Fruit fly (Drosophila melanogaster): ENCODE measurements around the gene ScsbetaA.
A peak's percentile ranks its signal among the peaks of the same experiment; 100 is the strongest.

The ScsbetaA gene

dm6 chr3R:8923774-8924369, 14.7 kb upstream of the ScsbetaA start (continued):
- TF ChIP-seq Sox100B (GFP tag; optimal IDR thresholded peaks at IDR 0.05): no peak
- TF ChIP-seq CG10147 (GFP tag; optimal IDR thresholded peaks at IDR 0.05): no peak
- TF ChIP-seq HmgD (GFP tag; optimal IDR thresholded peaks at IDR 0.05): no peak
- no peak for TF ChIP-seq CG11696 (GFP tag; IDR thresholded peaks at IDR 0.05)
- no peak for TF ChIP-seq PHDP (tag; optimal IDR thresholded peaks at IDR 0.05)
- TF ChIP-seq pzg (GFP tag; optimal IDR thresholded peaks at IDR 0.05): no peak
- no peak for TF ChIP-seq ham (GFP tag; IDR thresholded peaks at IDR 0.05)
- TF ChIP-seq vnd (GFP tag; IDR thresholded peaks at IDR 0.05; ENCODE audit: partially characterized antibody): no peak
- TF ChIP-seq CG2116 (GFP tag; optimal IDR thresholded peaks at IDR 0.05): no peak
- 0 out of 4 replicates have a peak, but pooled peaks have one; percentile 4 for TF ChIP-seq chinmo (GFP tag; IDR thresholded peaks at IDR 0.05; ENCODE audit: partially characterized antibody)
- TF ChIP-seq sqz (GFP tag; optimal IDR thresholded peaks at IDR 0.05): peak; percentile 2
- no peak for TF ChIP-seq CG31365 (tag; optimal IDR thresholded peaks at IDR 0.05)
- TF ChIP-seq CG3065 (GFP tag; optimal IDR thresholded peaks at IDR 0.05): no peak
- peak; percentile 71 for TF ChIP-seq abd-A (tag; optimal IDR thresholded peaks at IDR 0.05)
- TF ChIP-seq Awh (GFP tag; IDR thresholded peaks at IDR 0.05): 0 out of 2 replicates have a peak, but pooled peaks have one; percentile 27
- TF ChIP-seq tll (GFP tag; optimal IDR thresholded peaks at IDR 0.05): no peak
- TF ChIP-seq tin (GFP tag; optimal IDR thresholded peaks at IDR 0.05): no peak
- TF ChIP-seq inv (GFP tag; IDR thresholded peaks at IDR 0.05; ENCODE audit: partially characterized antibody): no peak
- no peak for TF ChIP-seq gcm2 (GFP tag; optimal IDR thresholded peaks at IDR 0.05)
- TF ChIP-seq aop (GFP tag; IDR thresholded peaks at IDR 0.05): no peak
- TF ChIP-seq ase (GFP tag; IDR thresholded peaks at IDR 0.05): 0 out of 3 replicates have a peak, but pooled peaks have one; percentile 9
- no peak for TF ChIP-seq en (GFP tag; optimal IDR thresholded peaks at IDR 0.05)
- no peak for TF ChIP-seq croc (GFP tag; conservative IDR thresholded peaks at IDR 0.05)
- no peak for TF ChIP-seq E2f2 (GFP tag; IDR thresholded peaks at IDR 0.05)
- TF ChIP-seq CG34422 (GFP tag; IDR thresholded peaks at IDR 0.05): no peak
- no peak for TF ChIP-seq CG31388 (GFP tag; optimal IDR thresholded peaks at IDR 0.05)
- no peak for TF ChIP-seq Fer3 (tag; optimal IDR thresholded peaks at IDR 0.05)
- TF ChIP-seq CG14710 (tag; optimal IDR thresholded peaks at IDR 0.05): no peak
- TF ChIP-seq grn (GFP tag; optimal IDR thresholded peaks at IDR 0.05): peak; percentile 10
- TF ChIP-seq CG1603 (tag; optimal IDR thresholded peaks at IDR 0.05): no peak
- no peak for TF ChIP-seq Lpt (GFP tag; optimal IDR thresholded peaks at IDR 0.05)
- no peak for TF ChIP-seq tup (GFP tag; optimal IDR thresholded peaks at IDR 0.05)
- TF ChIP-seq ato (GFP tag; IDR thresholded peaks at IDR 0.05; ENCODE audit: partially characterized antibody): no peak
- TF ChIP-seq slbo (GFP tag; IDR thresholded peaks at IDR 0.05): 0 out of 2 replicates have a peak, but pooled peaks have one; percentile 14

- TF ChIP-seq CG3995 (GFP tag; optimal IDR thresholded peaks at IDR 0.05): no peak
- TF ChIP-seq CG4820 (GFP tag; optimal IDR thresholded peaks at IDR 0.05): peak; percentile 57
- peak; percentile 68; the same call in 2 of the 4 replicates for TF ChIP-seq Gug (GFP tag; IDR thresholded peaks at IDR 0.05)
- peak; percentile 1 to 49 for TF ChIP-seq dpn (GFP tag; optimal IDR thresholded peaks at IDR 0.05)
- peak; percentile 81 for TF ChIP-seq CG1233 (GFP tag; optimal IDR thresholded peaks at IDR 0.05)
- TF ChIP-seq CG10431 (GFP tag; optimal IDR thresholded peaks at IDR 0.05): peak; percentile 42
- peak; percentile 56 for TF ChIP-seq pnt (GFP tag; optimal IDR thresholded peaks at IDR 0.05)
- peak; percentile 49 for TF ChIP-seq en (GFP tag; optimal IDR thresholded peaks at IDR 0.05)
- TF ChIP-seq Bteb2 (GFP tag; optimal IDR thresholded peaks at IDR 0.05): no peak
- TF ChIP-seq crp (GFP tag; optimal IDR thresholded peaks at IDR 0.05): no peak
- TF ChIP-seq CG8944 (GFP tag; optimal IDR thresholded peaks at IDR 0.05): peak; percentile 46
- TF ChIP-seq ci (GFP tag; IDR thresholded peaks at IDR 0.05): peak; percentile 84
- peak; percentile 55; the same call in 1 of the 3 replicates for TF ChIP-seq CG11093 (GFP tag; IDR thresholded peaks at IDR 0.05)
- no peak for TF ChIP-seq Vsx1 (GFP tag; optimal IDR thresholded peaks at IDR 0.05)
- TF ChIP-seq Fer2 (tag; optimal IDR thresholded peaks at IDR 0.05): no peak
- no peak for TF ChIP-seq Usf (GFP tag; optimal IDR thresholded peaks at IDR 0.05)
- no peak for TF ChIP-seq CG9876 (GFP tag; optimal IDR thresholded peaks at IDR 0.05)
Observed at dm6 chr3R:8925924-8926553, 12.5 kb upstream of the ScsbetaA start.
